Worm (Caenorhabditis elegans) whole organism, young adult: ENCODE measurements around the gene B0228.6.

ENCODE experiments used
- C06A6.2 ChIP-seq: fragments of 200-800 bp; sonication (Bioruptor generic); conservative IDR thresholded peaks from 2 replicates; pipeline ENCODE4 v1.3.6; 2022; ENCODE audit warnings: missing genetic modification characterization, missing compliant biosample characterization
- C17E4.6 ChIP-seq: fragments of 200-800 bp; sonication (Bioruptor generic); IDR thresholded peaks from 2 replicates; pipeline ENCODE4 v1.3.6; 2022; ENCODE audit warnings: missing genetic modification reagents, missing genetic modification characterization, missing compliant biosample characterization
- F10E7.11 ChIP-seq: sonication (generic microtip); optimal IDR thresholded peaks from 2 replicates; lab custom pipeline; 2017; ENCODE audit warnings: mild to moderate bottlenecking, missing genetic modification characterization, moderate library complexity, missing compliant biosample characterization
- F22D6.2 ChIP-seq: sonication (generic microtip); optimal IDR thresholded peaks from 2 replicates; lab custom pipeline; 2016; ENCODE audit warnings: mild to moderate bottlenecking, missing genetic modification characterization, missing compliant biosample characterization
- F39B2.1 ChIP-seq: fragments of 200-800 bp; sonication (Bioruptor generic); IDR thresholded peaks from 2 replicates; pipeline ENCODE4 v1.3.6; 2022; ENCODE audit warnings: missing genetic modification reagents, missing genetic modification characterization, missing compliant biosample characterization
- F57A8.1 ChIP-seq: fragments of 200-800 bp; sonication (Bioruptor generic); optimal IDR thresholded peaks from 2 replicates; lab custom pipeline; 2018; ENCODE audit warnings: mild to moderate bottlenecking, missing genetic modification characterization, moderate library complexity, missing compliant biosample characterization
- Y53F4B.3 ChIP-seq: fragments of 200-800 bp; sonication (Bioruptor generic); IDR thresholded peaks from 2 replicates; pipeline ENCODE4 v1.3.6; 2022; ENCODE audit warnings: missing genetic modification reagents, missing genetic modification characterization, missing compliant biosample characterization
- Y67H2A.10 ChIP-seq: fragments of 200-800 bp; sonication (Bioruptor generic); conservative IDR thresholded peaks from 2 replicates; pipeline ENCODE4 v1.3.6; 2022; ENCODE audit warnings: missing genetic modification reagents, missing genetic modification characterization, missing compliant biosample characterization
- aptf-3 ChIP-seq: fragments of 200-800 bp; sonication (Bioruptor generic); IDR thresholded peaks from 2 replicates; pipeline ENCODE4 v1.3.6; 2022; ENCODE audit warnings: missing genetic modification characterization, missing compliant biosample characterization
- ceh-100 ChIP-seq: fragments of 200-800 bp; sonication (Bioruptor generic); IDR thresholded peaks from 2 replicates; pipeline ENCODE4 v1.3.6; 2022; ENCODE audit warnings: missing genetic modification reagents, missing genetic modification characterization, missing compliant biosample characterization
- ceh-40 ChIP-seq: fragments of 200-800 bp; sonication (Bioruptor generic); IDR thresholded peaks from 2 replicates; pipeline ENCODE4 v1.3.6; 2022; ENCODE audit warnings: missing genetic modification characterization, missing compliant biosample characterization
- ceh-58 ChIP-seq: fragments of 200-800 bp; sonication (Bioruptor generic); IDR thresholded peaks from 2 replicates; pipeline ENCODE4 v1.3.6; 2022; ENCODE audit warnings: missing genetic modification characterization, missing compliant biosample characterization
- ceh-91 ChIP-seq: fragments of 200-800 bp; sonication (Bioruptor generic); IDR thresholded peaks from 2 replicates; pipeline ENCODE4 v1.3.6; 2022; ENCODE audit warnings: missing genetic modification reagents, missing genetic modification characterization, missing compliant biosample characterization
- dox-1 ChIP-seq: fragments of 200-800 bp; sonication (Bioruptor generic); IDR thresholded peaks from 2 replicates; pipeline ENCODE4 v1.3.6; 2022; ENCODE audit warnings: missing genetic modification reagents, missing genetic modification characterization, missing compliant biosample characterization
- dpff-1 ChIP-seq: sonication (generic microtip); optimal IDR thresholded peaks from 2 replicates; lab custom pipeline; 2017; ENCODE audit warnings: mild to moderate bottlenecking, missing genetic modification characterization, missing compliant biosample characterization
- him-1 ChIP-seq: sonication (generic microtip); optimal IDR thresholded peaks from 2 replicates; lab custom pipeline; 2016; ENCODE audit warnings: missing genotype, missing genetic modification reagents, missing genetic modification characterization, missing compliant biosample characterization
- hmg-1.2 ChIP-seq: fragments of 200-800 bp; sonication (Bioruptor generic); IDR thresholded peaks from 2 replicates; pipeline ENCODE4 v1.3.6; 2022; ENCODE audit warnings: missing genetic modification reagents, missing genetic modification characterization, missing compliant biosample characterization
- hrde-1 ChIP-seq: sonication (generic microtip); optimal IDR thresholded peaks from 2 replicates; lab custom pipeline; 2016; ENCODE audit warnings: missing genetic modification characterization, mild to moderate bottlenecking, missing compliant biosample characterization, moderate library complexity, missing genotype, missing genetic modification reagents, borderline replicate concordance
- hsf-1 ChIP-seq: fragments of 200-800 bp; sonication (Bioruptor generic); IDR thresholded peaks from 2 replicates; pipeline ENCODE4 v1.3.6; 2022; ENCODE audit warnings: missing genetic modification reagents, missing genetic modification characterization, missing compliant biosample characterization
- lag-1 ChIP-seq: fragments of 200-800 bp; sonication (Bioruptor generic); IDR thresholded peaks from 2 replicates; pipeline ENCODE4 v1.3.6; 2022; ENCODE audit warnings: missing genetic modification reagents, missing genetic modification characterization, missing compliant biosample characterization
- lin-54 ChIP-seq: fragments of 200-800 bp; sonication (Bioruptor generic); optimal IDR thresholded peaks from 2 replicates; lab custom pipeline; 2018; ENCODE audit warnings: mild to moderate bottlenecking, missing genetic modification characterization, missing compliant biosample characterization
- lsy-27 ChIP-seq: sonication (generic microtip); optimal IDR thresholded peaks from 2 replicates; lab custom pipeline; 2017; ENCODE audit warnings: missing genetic modification characterization, mild to moderate bottlenecking, missing compliant biosample characterization, antibody characterized with exemption, missing genotype, borderline replicate concordance; ENCODE audit not compliant: insufficient read depth
- madf-10 ChIP-seq: sonication (generic microtip); optimal IDR thresholded peaks from 2 replicates; lab custom pipeline; 2016; ENCODE audit warnings: mild to moderate bottlenecking, missing genetic modification characterization, missing compliant biosample characterization
- madf-3 ChIP-seq: fragments of 200-800 bp; sonication (Bioruptor generic); IDR thresholded peaks from 2 replicates; pipeline ENCODE4 v1.3.6; 2022; ENCODE audit warnings: missing genetic modification reagents, missing genetic modification characterization, missing compliant biosample characterization
- mxl-1 ChIP-seq: sonication (generic microtip); optimal IDR thresholded peaks from 2 replicates; lab custom pipeline; 2016; ENCODE audit warnings: missing genetic modification characterization, missing compliant biosample characterization
- nhr-179 ChIP-seq: sonication (generic microtip); optimal IDR thresholded peaks from 2 replicates; lab custom pipeline; 2016; ENCODE audit warnings: mild to moderate bottlenecking, missing genetic modification characterization, missing compliant biosample characterization
- nhr-27 ChIP-seq: fragments of 200-800 bp; sonication (Bioruptor generic); optimal IDR thresholded peaks from 2 replicates; lab custom pipeline; 2018; ENCODE audit warnings: mild to moderate bottlenecking, missing genetic modification characterization, moderate library complexity, missing compliant biosample characterization
- pbrm-1 ChIP-seq: fragments of 200-800 bp; sonication (Bioruptor generic); IDR thresholded peaks from 2 replicates; pipeline ENCODE4 v1.3.6; 2022; ENCODE audit warnings: missing genetic modification reagents, missing genetic modification characterization, missing compliant biosample characterization
- rpc-1 ChIP-seq, 2 experiments: fragments of 150-350 bp in 1 of 2; sonication (generic microtip) in 1 of 2; optimal IDR thresholded peaks; 2 replicates each; lab custom pipeline; 2014 to 2018; ENCODE audit warnings: missing biosample characterization in 1 of 2, missing genetic modification characterization in 1 of 2, missing genetic modification reagents in 1 of 2, missing genotype in 1 of 2
- sea-2 ChIP-seq: fragments of 200-800 bp; sonication (Bioruptor generic); IDR thresholded peaks from 2 replicates; pipeline ENCODE4 v1.3.6; 2022; ENCODE audit warnings: missing genetic modification characterization, missing compliant biosample characterization
- snpc-4 ChIP-seq, 5 experiments: fragments of 150-350 bp in 1 of 5; sonication (generic microtip) in 4 of 5; optimal IDR thresholded peaks; 2 replicates each; lab custom pipeline; 2014 to 2018; ENCODE audit warnings: missing genetic modification characterization in 5 of 5, missing biosample characterization in 3 of 5, antibody characterized with exemption in 2 of 5, mild to moderate bottlenecking in 2 of 5, missing compliant biosample characterization in 2 of 5, missing genotype in 2 of 5, moderate library complexity in 2 of 5, missing genetic modification reagents in 1 of 5
- somi-1 ChIP-seq: fragments of 200-800 bp; sonication (Bioruptor generic); optimal IDR thresholded peaks from 2 replicates; lab custom pipeline; 2018; ENCODE audit warnings: mild to moderate bottlenecking, missing genetic modification characterization, missing compliant biosample characterization
- tbp1 ChIP-seq: fragments of 200-800 bp; sonication (Bioruptor generic); optimal IDR thresholded peaks from 2 replicates; lab custom pipeline; 2018; ENCODE audit warnings: mild to moderate bottlenecking, missing genetic modification characterization, missing compliant biosample characterization
- zfh-2 ChIP-seq: fragments of 200-800 bp; sonication (Bioruptor generic); conservative IDR thresholded peaks from 2 replicates; pipeline ENCODE4 v1.3.6; 2022; ENCODE audit warnings: missing genetic modification reagents, missing genetic modification characterization, missing compliant biosample characterization
- ztf-26 ChIP-seq: sonication (generic microtip); optimal IDR thresholded peaks from 2 replicates; lab custom pipeline; 2017; ENCODE audit warnings: missing genetic modification characterization, missing compliant biosample characterization
- ztf-3 ChIP-seq: fragments of 200-800 bp; sonication (Bioruptor generic); optimal IDR thresholded peaks from 2 replicates; lab custom pipeline; 2018; ENCODE audit warnings: mild to moderate bottlenecking, missing genetic modification characterization, missing compliant biosample characterization
- ztf-6 ChIP-seq: fragments of 200-800 bp; sonication (Bioruptor generic); IDR thresholded peaks from 2 replicates; pipeline ENCODE4 v1.3.6; 2022; ENCODE audit warnings: missing genetic modification reagents, missing genetic modification characterization, missing compliant biosample characterization

The B0228.6 gene

ce11 chrII:7722784-7723183 lies 32.2 kb downstream of the B0228.6 start:
- TF ChIP-seq sea-2 (GFP tag; lab: Robert Waterston, UW) (no peak), zfh-2 (GFP tag; lab: Robert Waterston, UW) (peak; percentile 60)

- TF ChIP-seq mxl-1 (tag; lab: Kevin White, UChicago): no peak
- TF ChIP-seq him-1: no peak
- no peak for TF ChIP-seq hsf-1 (GFP tag; lab: Robert Waterston, UW)
- TF ChIP-seq rpc-1 (optimal IDR thresholded peaks at IDR 0.05; lab: Kevin White, UChicago): no peak
- TF ChIP-seq rpc-1 (tag; optimal IDR thresholded peaks at IDR 0.05; lab: Kevin White, UChicago): no peak
- TF ChIP-seq Y67H2A.10 (GFP tag; lab: Robert Waterston, UW): no peak
- no peak for TF ChIP-seq F39B2.1 (GFP tag; lab: Robert Waterston, UW)
- no peak for TF ChIP-seq zfh-2 (GFP tag; lab: Robert Waterston, UW)
- no peak for TF ChIP-seq F10E7.11
- TF ChIP-seq aptf-3: no peak
- no peak for TF ChIP-seq somi-1
- TF ChIP-seq ztf-3 (GFP tag; lab: Kevin White, UChicago): no peak
- no peak for TF ChIP-seq madf-3 (GFP tag; lab: Robert Waterston, UW)
- no peak for TF ChIP-seq dox-1 (GFP tag; lab: Robert Waterston, UW)
- TF ChIP-seq ceh-100 (GFP tag; lab: Robert Waterston, UW): no peak
- TF ChIP-seq hrde-1 (tag; lab: Kevin White, UChicago): no peak
- no peak for TF ChIP-seq lin-54 (GFP tag; lab: Kevin White, UChicago)
- no peak for TF ChIP-seq sea-2 (GFP tag; lab: Robert Waterston, UW)
- TF ChIP-seq Y53F4B.3 (GFP tag; lab: Robert Waterston, UW): no peak
- TF ChIP-seq ztf-26 (tag; lab: Kevin White, UChicago): no peak
Measured at ce11 chrII:7720479-7720878, 34.5 kb downstream of the B0228.6 start.

- TF ChIP-seq hmg-1.2: no peak
- no peak for TF ChIP-seq nhr-27 (tag; lab: Kevin White, UChicago)
- TF ChIP-seq F57A8.1 (GFP tag; lab: Kevin White, UChicago): no peak
- no peak for TF ChIP-seq C06A6.2 (GFP tag; lab: Robert Waterston, UW)
- no peak for TF ChIP-seq pbrm-1 (GFP tag; lab: Robert Waterston, UW)
- no peak for TF ChIP-seq ztf-6
- TF ChIP-seq tbp1 (GFP tag; lab: Kevin White, UChicago): no peak
- no peak for TF ChIP-seq C17E4.6
- TF ChIP-seq lsy-27 (tag; lab: Kevin White, UChicago): no peak
- no peak for TF ChIP-seq F39B2.1 (GFP tag; lab: Robert Waterston, UW)
- no peak for TF ChIP-seq lag-1 (GFP tag; lab: Robert Waterston, UW)
- TF ChIP-seq ceh-58 (GFP tag; lab: Robert Waterston, UW): no peak
- no peak for TF ChIP-seq madf-10 (tag; lab: Kevin White, UChicago)
- TF ChIP-seq nhr-179 (tag; lab: Kevin White, UChicago): no peak
- no peak for TF ChIP-seq dpff-1 (tag; lab: Kevin White, UChicago)
- TF ChIP-seq ceh-40 (GFP tag; lab: Robert Waterston, UW): no peak
- TF ChIP-seq ceh-91: no peak
- no peak for TF ChIP-seq F22D6.2 (tag; lab: Kevin White, UChicago)
- TF ChIP-seq hsf-1 (GFP tag; lab: Robert Waterston, UW): no peak
- TF ChIP-seq snpc-4 (GFP tag; optimal IDR thresholded peaks at IDR 0.05; lab: Kevin White, UChicago): no peak
- TF ChIP-seq snpc-4 (tag; optimal IDR thresholded peaks at IDR 0.05; lab: Kevin White, UChicago): no peak
Measured at ce11 chrII:7719039-7719438, 35.9 kb downstream of the B0228.6 start.
